Fruit fly (Drosophila melanogaster) whole organism, embryonic: ENCODE data around the gene CG31875.

Experiments used
- Antp ChIP-seq: fragments of 200-800 bp; sonication (Bioruptor generic); optimal IDR thresholded peaks from 3 replicates; lab custom pipeline; 2016; ENCODE audit warnings: missing biosample characterization, missing genetic modification characterization
- Asciz ChIP-seq: fragments of 200-800 bp; sonication (Bioruptor generic); optimal IDR thresholded peaks from 2 replicates; lab custom pipeline; 2017; ENCODE audit warnings: missing biosample characterization, mild to moderate bottlenecking, missing genetic modification characterization, missing genetic modification reagents
- Blimp-1 ChIP-seq: fragments of 200-800 bp; sonication (Bioruptor generic); optimal IDR thresholded peaks from 3 replicates; lab custom pipeline; 2018; ENCODE audit warnings: missing biosample characterization, missing genetic modification characterization, mild to moderate bottlenecking, moderate library complexity, missing genetic modification reagents
- CG10366 ChIP-seq: fragments of 200-800 bp; sonication (Bioruptor generic); IDR thresholded peaks from 2 replicates; pipeline ENCODE4 v1.3.6; 2022; ENCODE audit warnings: missing biosample characterization, missing genetic modification characterization
- CG10959 ChIP-seq: fragments of 200-800 bp; sonication (Bioruptor generic); IDR thresholded peaks from 2 replicates; pipeline ENCODE4 v1.3.6; 2022; ENCODE audit warnings: missing biosample characterization, missing genetic modification characterization
- CG11093 ChIP-seq: fragments of 200-800 bp; sonication (Bioruptor generic); IDR thresholded peaks from 3 replicates; pipeline ENCODE4 v1.3.6; 2022; ENCODE audit warnings: missing biosample characterization, missing genetic modification characterization
- CG11247 ChIP-seq: fragments of 200-800 bp; sonication (Bioruptor generic); IDR thresholded peaks from 2 replicates; pipeline ENCODE4 v1.3.6; 2022; ENCODE audit warnings: missing biosample characterization, missing genetic modification characterization
- CG14014 ChIP-seq: fragments of 200-800 bp; sonication (Bioruptor generic); IDR thresholded peaks from 2 replicates; pipeline ENCODE4 v1.3.6; 2022; ENCODE audit warnings: missing biosample characterization, missing genetic modification characterization
- CG14441 ChIP-seq: fragments of 200-800 bp; sonication (Bioruptor generic); IDR thresholded peaks from 2 replicates; pipeline ENCODE4 v1.3.6; 2022; ENCODE audit warnings: missing biosample characterization, missing genetic modification characterization
- CG15269 ChIP-seq: fragments of 200-800 bp; sonication (Bioruptor generic); optimal IDR thresholded peaks from 2 replicates; lab custom pipeline; 2018; ENCODE audit warnings: missing biosample characterization, mild to moderate bottlenecking, missing genetic modification characterization, moderate library complexity
- CG15514 ChIP-seq: fragments of 200-800 bp; sonication (Bioruptor generic); optimal IDR thresholded peaks from 3 replicates; lab custom pipeline; 2017; ENCODE audit warnings: missing biosample characterization, missing genetic modification characterization, mild to moderate bottlenecking, moderate library complexity, missing genetic modification reagents
- CG17385 ChIP-seq: fragments of 200-800 bp; sonication (Bioruptor generic); optimal IDR thresholded peaks from 3 replicates; lab custom pipeline; 2018; ENCODE audit warnings: missing biosample characterization, mild to moderate bottlenecking, missing genetic modification characterization
- CG17829 ChIP-seq: fragments of 200-800 bp; optimal IDR thresholded peaks from 2 replicates; lab custom pipeline; 2019; ENCODE audit warnings: missing biosample characterization, mild to moderate bottlenecking, missing genetic modification characterization, moderate library complexity
- CG1792 ChIP-seq: fragments of 200-800 bp; sonication (Bioruptor generic); optimal IDR thresholded peaks from 2 replicates; lab custom pipeline; 2016; ENCODE audit warnings: missing biosample characterization, missing genetic modification characterization
- CG2712 ChIP-seq: fragments of 200-800 bp; optimal IDR thresholded peaks from 3 replicates; lab custom pipeline; 2019; ENCODE audit warnings: missing biosample characterization, mild to moderate bottlenecking, missing genetic modification characterization, moderate library complexity
- CG31441 ChIP-seq: fragments of 200-800 bp; sonication (Bioruptor generic); IDR thresholded peaks from 2 replicates; pipeline ENCODE4 v1.3.6; 2022; ENCODE audit warnings: missing biosample characterization, missing genetic modification characterization
- CG6683 ChIP-seq: fragments of 200-800 bp; sonication (Bioruptor generic); optimal IDR thresholded peaks from 2 replicates; lab custom pipeline; 2017; ENCODE audit warnings: missing biosample characterization, mild to moderate bottlenecking, missing genetic modification characterization, missing genetic modification reagents
- CG7556 ChIP-seq: fragments of 200-800 bp; sonication (Bioruptor generic); optimal IDR thresholded peaks from 2 replicates; lab custom pipeline; 2017; ENCODE audit warnings: missing biosample characterization, mild to moderate bottlenecking, missing genetic modification characterization
- CG9797 ChIP-seq: fragments of 200-800 bp; sonication (Bioruptor generic); optimal IDR thresholded peaks from 3 replicates; lab custom pipeline; 2018; ENCODE audit warnings: missing biosample characterization, mild to moderate bottlenecking, missing genetic modification characterization
- Dip3 ChIP-seq: fragments of 200-800 bp; sonication (Bioruptor generic); optimal IDR thresholded peaks from 3 replicates; lab custom pipeline; 2016; ENCODE audit warnings: missing biosample characterization, missing genetic modification characterization
- Eip74EF ChIP-seq, 2 experiments: fragments of 200-800 bp in 1 of 2; fragments of >200 bp in 1 of 2; sonication (Bioruptor generic) in 1 of 2; optimal IDR thresholded peaks; 2 replicates each; lab custom pipeline; 2017 to 2019; ENCODE audit warnings: missing biosample characterization in 2 of 2, missing genetic modification characterization in 2 of 2, mild to moderate bottlenecking in 1 of 2, moderate library complexity in 1 of 2
- HmgZ ChIP-seq: fragments of 200-800 bp; sonication (Bioruptor generic); optimal IDR thresholded peaks from 2 replicates; lab custom pipeline; 2018; ENCODE audit warnings: missing biosample characterization, mild to moderate bottlenecking, missing genetic modification characterization
- Ptx1 ChIP-seq: fragments of 200-800 bp; sonication (Bioruptor generic); IDR thresholded peaks from 2 replicates; pipeline ENCODE4 v1.3.6; 2022; ENCODE audit warnings: missing biosample characterization, missing genetic modification characterization
- Sox102F ChIP-seq: fragments of 200-800 bp; sonication (Bioruptor generic); optimal IDR thresholded peaks from 2 replicates; lab custom pipeline; 2018; ENCODE audit warnings: missing biosample characterization, mild to moderate bottlenecking, missing genetic modification characterization, moderate library complexity
- Spps ChIP-seq: fragments of 200-800 bp; sonication (Bioruptor generic); optimal IDR thresholded peaks from 2 replicates; lab custom pipeline; 2018; ENCODE audit warnings: missing biosample characterization, mild to moderate bottlenecking, missing genetic modification characterization
- YL-1 ChIP-seq: fragments of 200-800 bp; sonication (Bioruptor generic); optimal IDR thresholded peaks from 3 replicates; lab custom pipeline; 2017; ENCODE audit warnings: missing biosample characterization, mild to moderate bottlenecking, missing genetic modification characterization
- bbx ChIP-seq: fragments of 200-800 bp; sonication (Bioruptor generic); IDR thresholded peaks from 2 replicates; pipeline ENCODE4 v1.3.6; 2022; ENCODE audit warnings: missing biosample characterization, missing genetic modification characterization; ENCODE audit not compliant: partially characterized antibody
- bsh ChIP-seq, 2 experiments: fragments of 200-800 bp; sonication (Bioruptor generic); optimal IDR thresholded peaks; 2 replicates each; lab custom pipeline; 2017 to 2018; ENCODE audit warnings: mild to moderate bottlenecking in 2 of 2, missing biosample characterization in 2 of 2, missing genetic modification characterization in 2 of 2, moderate library complexity in 1 of 2
- dan ChIP-seq: fragments of 200-800 bp; sonication (Bioruptor generic); IDR thresholded peaks from 2 replicates; pipeline ENCODE4 v1.3.6; 2022; ENCODE audit warnings: missing biosample characterization, missing genetic modification characterization
- esg ChIP-seq: fragments of 200-800 bp; sonication (Bioruptor generic); conservative IDR thresholded peaks from 2 replicates; pipeline ENCODE4 v1.3.6; 2022; ENCODE audit warnings: missing biosample characterization, missing genetic modification characterization
- gsb ChIP-seq: fragments of 200-800 bp; sonication (Bioruptor generic); IDR thresholded peaks from 2 replicates; pipeline ENCODE4 v1.3.6; 2022; ENCODE audit warnings: missing biosample characterization, missing genetic modification characterization
- her ChIP-seq: fragments of 200-800 bp; sonication (Bioruptor generic); optimal IDR thresholded peaks from 2 replicates; lab custom pipeline; 2016; ENCODE audit warnings: missing biosample characterization, missing genetic modification characterization
- jigr1 ChIP-seq: fragments of 200-800 bp; sonication (Bioruptor generic); IDR thresholded peaks from 3 replicates; pipeline ENCODE4 v1.3.6; 2022; ENCODE audit warnings: missing biosample characterization, missing genetic modification characterization
- odd ChIP-seq: fragments of 200-800 bp; sonication (Bioruptor generic); optimal IDR thresholded peaks from 2 replicates; lab custom pipeline; 2017; ENCODE audit warnings: missing biosample characterization, mild to moderate bottlenecking, missing genetic modification characterization
- pfk ChIP-seq: fragments of 200-800 bp; sonication (Bioruptor generic); optimal IDR thresholded peaks from 2 replicates; lab custom pipeline; 2018; ENCODE audit warnings: missing biosample characterization, mild to moderate bottlenecking, missing genetic modification characterization, moderate library complexity
- pita ChIP-seq: fragments of 200-800 bp; sonication (Bioruptor generic); optimal IDR thresholded peaks from 2 replicates; lab custom pipeline; 2017; ENCODE audit warnings: missing biosample characterization, mild to moderate bottlenecking, missing genetic modification characterization
- run ChIP-seq: fragments of 200-800 bp; sonication (Bioruptor generic); optimal IDR thresholded peaks from 3 replicates; lab custom pipeline; 2018; ENCODE audit warnings: missing biosample characterization, mild to moderate bottlenecking, missing genetic modification characterization
- schlank ChIP-seq: fragments of 200-800 bp; sonication (Bioruptor generic); optimal IDR thresholded peaks from 2 replicates; lab custom pipeline; 2018; ENCODE audit warnings: missing biosample characterization, mild to moderate bottlenecking, missing genetic modification characterization
- slou ChIP-seq: fragments of 200-800 bp; sonication (Bioruptor generic); optimal IDR thresholded peaks from 3 replicates; lab custom pipeline; 2016; ENCODE audit warnings: missing biosample characterization, missing genetic modification characterization
- stc ChIP-seq: fragments of 200-800 bp; sonication (Bioruptor generic); IDR thresholded peaks from 2 replicates; pipeline ENCODE4 v1.3.6; 2022; ENCODE audit warnings: missing biosample characterization, missing genetic modification characterization
- stwl ChIP-seq: fragments of 200-800 bp; sonication (Bioruptor generic); optimal IDR thresholded peaks from 3 replicates; lab custom pipeline; 2018; ENCODE audit warnings: missing biosample characterization, mild to moderate bottlenecking, missing genetic modification characterization, moderate library complexity
- sug ChIP-seq: fragments of 200-800 bp; optimal IDR thresholded peaks from 2 replicates; lab custom pipeline; 2019; ENCODE audit warnings: missing biosample characterization, mild to moderate bottlenecking, missing genetic modification characterization, moderate library complexity
- tap ChIP-seq: fragments of 200-800 bp; optimal IDR thresholded peaks from 3 replicates; lab custom pipeline; 2019; ENCODE audit warnings: missing biosample characterization, mild to moderate bottlenecking, missing genetic modification characterization, moderate library complexity
- tio ChIP-seq: fragments of 200-800 bp; sonication (Bioruptor generic); optimal IDR thresholded peaks from 2 replicates; lab custom pipeline; 2017; ENCODE audit warnings: missing biosample characterization, missing genetic modification characterization, inconsistent platforms
- trem ChIP-seq: fragments of 200-800 bp; optimal IDR thresholded peaks from 3 replicates; lab custom pipeline; 2019; ENCODE audit warnings: missing biosample characterization, mild to moderate bottlenecking, missing genetic modification characterization, moderate library complexity
- twi ChIP-seq: fragments of 200-800 bp; optimal IDR thresholded peaks from 2 replicates; lab custom pipeline; 2019; ENCODE audit warnings: missing biosample characterization, mild to moderate bottlenecking, missing genetic modification characterization, moderate library complexity
- vvl ChIP-seq: fragments of 200-800 bp; sonication (Bioruptor generic); IDR thresholded peaks from 2 replicates; pipeline ENCODE4 v1.3.6; 2022; ENCODE audit warnings: missing biosample characterization, missing genetic modification characterization
- wdn ChIP-seq: fragments of 200-800 bp; sonication (Bioruptor generic); IDR thresholded peaks from 2 replicates; pipeline ENCODE4 v1.3.6; 2022; ENCODE audit warnings: missing biosample characterization, missing genetic modification characterization
- zfh1 ChIP-seq: fragments of 200-800 bp; sonication (Bioruptor generic); IDR thresholded peaks from 3 replicates; pipeline ENCODE4 v1.3.6; 2022; ENCODE audit warnings: missing biosample characterization, missing genetic modification characterization

CG31875 gene

dm6 chr2L:9956993-9957652 is 45.4 kb downstream of the CG31875 start, which contains the start of the genes CG4658 and CG5846 (continued):
- TF ChIP-seq esg (GFP tag; lab: Robert Waterston, UW) (peak; percentile 93), Spps (peak; percentile 94), CG7556 (GFP tag; lab: Kevin White, UChicago) (peak; percentile 92), CG17829 (tag; lab: Kevin White, UChicago) (peak; percentile 97), CG17385 (GFP tag; lab: Kevin White, UChicago) (peak; percentile 88), gsb (peak; percentile 80), Sox102F (GFP tag; lab: Kevin White, UChicago) (peak; percentile 98), pfk (GFP tag; lab: Kevin White, UChicago) (no peak), CG2712 (peak; percentile 98), slou (GFP tag; lab: Kevin White, UChicago) (peak; percentile 88), tap (tag; lab: Kevin White, UChicago) (peak; percentile 92), bbx (GFP tag; lab: Robert Waterston, UW) (peak; percentile 12; the same call in 1 of the 2 replicates), CG15514 (peak; percentile 82), CG11093 (peak; percentile 91), CG15269 (tag; lab: Kevin White, UChicago) (peak; percentile 93), run (tag; lab: Kevin White, UChicago) (peak; percentile 95), CG14441 (GFP tag; lab: Robert Waterston, UW) (peak; percentile 94), CG11247 (peak; percentile 88), sug (tag; lab: Kevin White, UChicago) (peak; percentile 85), bsh (GFP tag; optimal IDR thresholded peaks at IDR 0.05; lab: Kevin White, UChicago) (peak; percentile 16 to 97), YL-1 (peak; percentile 91), HmgZ (peak; percentile 94), Asciz (peak; percentile 87), jigr1 (GFP tag; lab: Robert Waterston, UW) (peak; percentile 87), pita (no peak), schlank (tag; lab: Kevin White, UChicago) (peak; percentile 72), Antp (GFP tag; lab: Kevin White, UChicago) (peak; percentile 33), CG9797 (GFP tag; lab: Kevin White, UChicago) (peak; percentile 77), Ptx1 (GFP tag; lab: Robert Waterston, UW) (peak; percentile 98), vvl (GFP tag; lab: Robert Waterston, UW) (peak; percentile 98), tio (peak; percentile 93), odd (GFP tag; lab: Kevin White, UChicago) (peak; percentile 89), CG1792 (peak; percentile 5), Dip3 (peak; percentile 78), zfh1 (peak; percentile 96), her (GFP tag; lab: Kevin White, UChicago) (peak; percentile 43), Blimp-1 (GFP tag; lab: Kevin White, UChicago) (peak; percentile 95), Eip74EF (GFP tag; optimal IDR thresholded peaks at IDR 0.05; lab: Kevin White, UChicago) (peak in 1 of 2 experiments; percentile 93), dan (GFP tag; lab: Robert Waterston, UW) (peak; percentile 50; the same call in 1 of the 2 replicates), CG10959 (GFP tag; lab: Robert Waterston, UW) (peak; percentile 89; the same call in 1 of the 2 replicates), wdn (GFP tag; lab: Robert Waterston, UW) (peak; percentile 87), stwl (tag; lab: Kevin White, UChicago) (peak; percentile 64), CG10366 (peak; percentile 92), CG14014 (GFP tag; lab: Robert Waterston, UW) (peak; percentile 92), CG6683 (peak; percentile 75), stc (GFP tag; lab: Robert Waterston, UW) (peak; percentile 98), twi (tag; lab: Kevin White, UChicago) (peak; percentile 82), CG31441 (peak; percentile 97), trem (peak; percentile 95)
